Worm (Caenorhabditis elegans) whole organism, L4/young adult: Measurements from ENCODE around the gene gei-8.

Experiments used
- W03F9.2 ChIP-seq: fragments of 150-350 bp; optimal IDR thresholded peaks from 2 replicates; lab custom pipeline; 2014; ENCODE audit warnings: missing biosample characterization, missing genetic modification characterization
- him-1 ChIP-seq: sonication (generic microtip); optimal IDR thresholded peaks from 2 replicates; lab custom pipeline; 2016; ENCODE audit warnings: missing genotype, missing genetic modification reagents, missing genetic modification characterization, missing compliant biosample characterization

ce11 chrIII:8133346-8133745 is 12.3 kb upstream of the gei-8 start, which contains the start of gene C14B9.2:
- TF ChIP-seq him-1 (tag; lab: Kevin White, UChicago) (no peak), W03F9.2 (no peak)
